Worm (Caenorhabditis elegans) whole organism, L4 larva: ENCODE measurements around the gene sipa-1.

ENCODE experiments used
- F44E2.7 ChIP-seq: fragments of 200-800 bp; sonication (Bioruptor generic); IDR thresholded peaks from 2 replicates; pipeline ENCODE4 v2.1.2; 2022; ENCODE audit warnings: missing genetic modification characterization, missing compliant biosample characterization
- Y75B8A.6 ChIP-seq: fragments of 200-800 bp; sonication (Bioruptor generic); IDR thresholded peaks from 2 replicates; pipeline ENCODE4 v1.3.6; 2022; ENCODE audit warnings: missing genetic modification reagents, missing genetic modification characterization, missing compliant biosample characterization
- aha-1 ChIP-seq: fragments of 150-350 bp; peaks from one replicate; lab custom pipeline; 2014; ENCODE audit warnings: missing biosample characterization, missing genetic modification characterization
- ceh-32 ChIP-seq: sonication (generic microtip); optimal IDR thresholded peaks from 2 replicates; lab custom pipeline; 2016; ENCODE audit warnings: mild to moderate bottlenecking, missing genetic modification characterization, missing compliant biosample characterization; ENCODE audit not compliant: poor library complexity
- ctbp-1 ChIP-seq: fragments of 200-800 bp; sonication (Bioruptor generic); IDR thresholded peaks from 2 replicates; pipeline ENCODE4 v1.3.6; 2022; ENCODE audit warnings: missing genetic modification reagents, missing genetic modification characterization, missing compliant biosample characterization
- daf-12 ChIP-seq: fragments of 150-350 bp; optimal IDR thresholded peaks from 2 replicates; lab custom pipeline; 2014; ENCODE audit warnings: missing biosample characterization, missing genetic modification reagents, missing genetic modification characterization
- daf-16 ChIP-seq, 3 experiments: sonication (generic microtip); optimal IDR thresholded peaks; 2 replicates each; lab custom pipeline; 2016 to 2017; ENCODE audit warnings: missing genetic modification characterization in 3 of 3, missing genetic modification reagents in 3 of 3, mild to moderate bottlenecking in 2 of 3, missing compliant biosample characterization in 2 of 3, missing biosample characterization in 1 of 3, moderate library complexity in 1 of 3
- daf-19 ChIP-seq: fragments of 200-800 bp; sonication (Bioruptor generic); conservative IDR thresholded peaks from 2 replicates; pipeline ENCODE4 v1.3.6; 2022; ENCODE audit warnings: missing genetic modification characterization, missing compliant biosample characterization
- dmd-6 ChIP-seq: fragments of 200-800 bp; sonication (Bioruptor generic); IDR thresholded peaks from 2 replicates; pipeline ENCODE4 v1.3.6; 2022; ENCODE audit warnings: missing genetic modification reagents, missing genetic modification characterization, missing compliant biosample characterization
- dmd-8 ChIP-seq: fragments of 200-800 bp; sonication (Bioruptor generic); IDR thresholded peaks from 2 replicates; pipeline ENCODE4 v1.3.6; 2022; ENCODE audit warnings: missing genetic modification characterization, missing compliant biosample characterization
- duxl-1 ChIP-seq: sonication (generic microtip); optimal IDR thresholded peaks from 2 replicates; lab custom pipeline; 2016; ENCODE audit warnings: mild to moderate bottlenecking, missing genetic modification characterization, moderate library complexity, missing compliant biosample characterization; ENCODE audit not compliant: poor library complexity
- dve-1 ChIP-seq: sonication (generic microtip); optimal IDR thresholded peaks from 2 replicates; lab custom pipeline; 2017; ENCODE audit warnings: antibody characterized with exemption, mild to moderate bottlenecking, missing genetic modification characterization, missing compliant biosample characterization; ENCODE audit not compliant: insufficient read depth
- egl-43 ChIP-seq: fragments of 200-800 bp; sonication (Bioruptor generic); IDR thresholded peaks from 2 replicates; pipeline ENCODE4 v1.3.6; 2022; ENCODE audit warnings: missing genetic modification reagents, missing genetic modification characterization, missing compliant biosample characterization
- fkh-10 ChIP-seq: fragments of 150-350 bp; optimal IDR thresholded peaks from 2 replicates; lab custom pipeline; 2014; ENCODE audit warnings: missing biosample characterization, missing genetic modification reagents, missing genetic modification characterization
- hif-1 ChIP-seq, 2 experiments: sonication (generic microtip); optimal IDR thresholded peaks; 2 replicates each; lab custom pipeline; 2016 to 2017; ENCODE audit warnings: missing compliant biosample characterization in 2 of 2, missing genetic modification characterization in 2 of 2, missing genetic modification reagents in 2 of 2, missing genotype in 2 of 2, mild to moderate bottlenecking in 1 of 2
- hlh-11 ChIP-seq: fragments of 200-800 bp; sonication (Bioruptor generic); optimal IDR thresholded peaks from 2 replicates; lab custom pipeline; 2018; ENCODE audit warnings: mild to moderate bottlenecking, missing genetic modification characterization, missing compliant biosample characterization
- hlh-30 ChIP-seq: sonication (generic microtip); optimal IDR thresholded peaks from 2 replicates; lab custom pipeline; 2017; ENCODE audit warnings: antibody characterized with exemption, mild to moderate bottlenecking, missing genetic modification characterization, missing compliant biosample characterization; ENCODE audit not compliant: insufficient read depth
- hmg-1.1 ChIP-seq: fragments of 200-800 bp; sonication (Bioruptor generic); IDR thresholded peaks from 2 replicates; pipeline ENCODE4 v1.3.6; 2022; ENCODE audit warnings: missing genetic modification reagents, missing genetic modification characterization, missing compliant biosample characterization
- lim-7 ChIP-seq: fragments of 200-800 bp; sonication (Bioruptor generic); IDR thresholded peaks from 2 replicates; pipeline ENCODE4 v1.3.6; 2022; ENCODE audit warnings: missing genetic modification characterization, missing compliant biosample characterization
- lsy-2 ChIP-seq, 2 experiments: fragments of 150-350 bp in 1 of 2; sonication (generic microtip) in 1 of 2; optimal IDR thresholded peaks; 2 replicates each; lab custom pipeline; 2014 to 2017; ENCODE audit warnings: missing biosample characterization in 2 of 2, missing genetic modification characterization in 2 of 2
- madf-9 ChIP-seq: fragments of 200-800 bp; sonication (Bioruptor generic); conservative IDR thresholded peaks from 2 replicates; pipeline ENCODE4 v1.3.6; 2022; ENCODE audit warnings: missing genetic modification reagents, missing genetic modification characterization, missing compliant biosample characterization
- mep-1 ChIP-seq: fragments of 150-350 bp; sonication (generic microtip); optimal IDR thresholded peaks from 3 replicates; lab custom pipeline; 2014; ENCODE audit warnings: missing biosample characterization, missing genetic modification characterization
- mxl-3 ChIP-seq: fragments of 200-800 bp; sonication (Bioruptor generic); optimal IDR thresholded peaks from 2 replicates; lab custom pipeline; 2018; ENCODE audit warnings: mild to moderate bottlenecking, missing genetic modification characterization, missing compliant biosample characterization
- nhr-10 ChIP-seq: fragments of 150-350 bp; optimal IDR thresholded peaks from 2 replicates; lab custom pipeline; 2014; ENCODE audit warnings: missing biosample characterization, missing genetic modification characterization
- nhr-111 ChIP-seq: fragments of 200-800 bp; sonication (Bioruptor generic); optimal IDR thresholded peaks from 2 replicates; lab custom pipeline; 2018; ENCODE audit warnings: mild to moderate bottlenecking, missing genetic modification characterization, missing compliant biosample characterization
- nhr-28 ChIP-seq: fragments of 150-350 bp; optimal IDR thresholded peaks from 2 replicates; lab custom pipeline; 2014; ENCODE audit warnings: missing biosample characterization, missing genetic modification characterization
- nhr-42 ChIP-seq: fragments of 200-800 bp; sonication (Bioruptor generic); IDR thresholded peaks from 2 replicates; pipeline ENCODE4 v1.3.6; 2022; ENCODE audit warnings: missing genetic modification characterization, missing compliant biosample characterization
- nhr-48 ChIP-seq: sonication (generic microtip); optimal IDR thresholded peaks from 2 replicates; lab custom pipeline; 2016; ENCODE audit warnings: mild to moderate bottlenecking, missing genetic modification characterization, missing compliant biosample characterization
- nhr-76 ChIP-seq: fragments of 150-350 bp; optimal IDR thresholded peaks from 2 replicates; lab custom pipeline; 2014; ENCODE audit warnings: missing biosample characterization, missing genetic modification characterization
- nhr-77 ChIP-seq: fragments of 150-350 bp; optimal IDR thresholded peaks from 2 replicates; lab custom pipeline; 2014; ENCODE audit warnings: missing biosample characterization, missing genetic modification characterization
- pha-4 ChIP-seq, 2 experiments: fragments of 150-350 bp in 1 of 2; fragments of 200-800 bp in 1 of 2; sonication (Bioruptor generic) in 1 of 2; IDR thresholded peaks in 1 of 2; optimal IDR thresholded peaks in 1 of 2; 2 replicates each; pipeline versions ENCODE4 v1.3.6 to Lab custom; 2014 to 2022; ENCODE audit warnings: missing genetic modification characterization in 2 of 2, missing genetic modification reagents in 2 of 2, missing biosample characterization in 1 of 2, missing compliant biosample characterization in 1 of 2
- php-3 ChIP-seq: fragments of 200-800 bp; sonication (Bioruptor generic); IDR thresholded peaks from 2 replicates; pipeline ENCODE4 v1.3.6; 2022; ENCODE audit warnings: missing genetic modification reagents, missing genetic modification characterization, missing compliant biosample characterization
- pqm-1 ChIP-seq: sonication (generic microtip); optimal IDR thresholded peaks from 2 replicates; lab custom pipeline; 2017; ENCODE audit warnings: missing biosample characterization, missing genetic modification characterization
- set-16 ChIP-seq: fragments of 200-800 bp; sonication (Bioruptor generic); IDR thresholded peaks from 2 replicates; pipeline ENCODE4 v1.3.6; 2022; ENCODE audit warnings: missing genetic modification reagents, missing genetic modification characterization, missing compliant biosample characterization
- tag-97 ChIP-seq: fragments of 200-800 bp; sonication (Bioruptor generic); IDR thresholded peaks from 2 replicates; pipeline ENCODE4 v1.3.6; 2022; ENCODE audit warnings: missing genetic modification characterization, missing compliant biosample characterization
- tra-1 ChIP-seq: fragments of 200-800 bp; sonication (Bioruptor generic); IDR thresholded peaks from 2 replicates; pipeline ENCODE4 v1.3.6; 2022; ENCODE audit warnings: missing genetic modification reagents, missing genetic modification characterization, missing compliant biosample characterization
- unc-62 ChIP-seq, 3 experiments: fragments of 150-350 bp in 1 of 3; sonication (generic microtip); optimal IDR thresholded peaks in 2 of 3; peaks in 1 of 3; 1 replicate in 1 of 3; 2 replicates in 2 of 3; lab custom pipeline; 2014 to 2017; ENCODE audit warnings: missing biosample characterization in 3 of 3, missing genetic modification characterization in 3 of 3, missing genetic modification reagents in 3 of 3, missing genotype in 1 of 3
- vab-7 ChIP-seq: fragments of 200-800 bp; sonication (Bioruptor generic); IDR thresholded peaks from 2 replicates; pipeline ENCODE4 v1.3.6; 2022; ENCODE audit warnings: missing genetic modification reagents, missing genetic modification characterization, missing compliant biosample characterization
- zfp-2 ChIP-seq: sonication (generic microtip); optimal IDR thresholded peaks from 2 replicates; lab custom pipeline; 2016; ENCODE audit warnings: mild to moderate bottlenecking, missing genetic modification characterization, missing compliant biosample characterization

Gene sipa-1

ce11 chrV:11629222-11630026 is 7.7 kb downstream of the sipa-1 start, which contains the start of gene F35B12.10:
TSS of gene F35B12.10 (minus strand) at chrV:11629272.
- TF ChIP-seq hlh-11 (tag; lab: Kevin White, UChicago): peak; percentile 83
- 0 out of 2 replicates have a peak, but pooled peaks have one; percentile 36 for TF ChIP-seq tra-1 (GFP tag; lab: Robert Waterston, UW)
- TF ChIP-seq nhr-28: peak; percentile 65
- TF ChIP-seq mxl-3 (GFP tag; lab: Kevin White, UChicago): peak; percentile 55
- peak; percentile 82 for TF ChIP-seq dmd-6 (GFP tag; lab: Robert Waterston, UW)
- TF ChIP-seq nhr-77 (tag; lab: Kevin White, UChicago): peak; percentile 34
- 0 out of 2 replicates have a peak, but pooled peaks have one; percentile 14 for TF ChIP-seq egl-43 (GFP tag; lab: Robert Waterston, UW)
- TF ChIP-seq ctbp-1 (GFP tag; lab: Robert Waterston, UW): 0 out of 2 replicates have a peak, but pooled peaks have one; percentile 18
- TF ChIP-seq pqm-1 (tag; lab: Kevin White, UChicago): peak; percentile 59
- TF ChIP-seq nhr-111 (GFP tag; lab: Kevin White, UChicago): no peak
- no peak for TF ChIP-seq F44E2.7 (GFP tag; lab: Robert Waterston, UW)
- no peak for TF ChIP-seq tag-97
- TF ChIP-seq daf-16 (GFP tag; optimal IDR thresholded peaks at IDR 0.05; lab: Kevin White, UChicago): peak in 1 of 2 experiments; percentile 2
- peak; percentile 62 for TF ChIP-seq daf-16 (tag; optimal IDR thresholded peaks at IDR 0.05; lab: Kevin White, UChicago)
- TF ChIP-seq php-3 (GFP tag; lab: Robert Waterston, UW): peak; percentile 45; the same call in 1 of the 2 replicates
- peak; percentile 27 for TF ChIP-seq nhr-48 (tag; lab: Kevin White, UChicago)
- no peak for TF ChIP-seq zfp-2 (tag; lab: Kevin White, UChicago)
- no peak for TF ChIP-seq lim-7 (GFP tag; lab: Robert Waterston, UW)
- TF ChIP-seq dve-1 (tag; lab: Kevin White, UChicago): peak; percentile 47
- TF ChIP-seq nhr-42 (GFP tag; lab: Robert Waterston, UW): no peak
- TF ChIP-seq hif-1 (tag; optimal IDR thresholded peaks at IDR 0.05; lab: Kevin White, UChicago): peak in 1 of 2 experiments; percentile 27
- TF ChIP-seq mep-1 (tag; lab: Kevin White, UChicago): peak; percentile 24
- TF ChIP-seq pha-4 (GFP tag; IDR thresholded peaks at IDR 0.05; lab: Robert Waterston, UW): no peak
- no peak for TF ChIP-seq pha-4 (tag; optimal IDR thresholded peaks at IDR 0.05; lab: Kevin White, UChicago)

- TF ChIP-seq madf-9 (GFP tag; lab: Robert Waterston, UW): no peak
- TF ChIP-seq daf-16 (GFP tag; optimal IDR thresholded peaks at IDR 0.05; lab: Kevin White, UChicago): no peak
- TF ChIP-seq daf-16 (tag; optimal IDR thresholded peaks at IDR 0.05; lab: Kevin White, UChicago): peak; percentile 73
- TF ChIP-seq aha-1: peak; percentile 41
- peak; percentile 56 for TF ChIP-seq dve-1 (tag; lab: Kevin White, UChicago)
- TF ChIP-seq nhr-76 (tag; lab: Kevin White, UChicago): no peak
- TF ChIP-seq nhr-28: peak; percentile 6
- TF ChIP-seq php-3 (GFP tag; lab: Robert Waterston, UW): 0 out of 2 replicates have a peak, but pooled peaks have one; percentile 18
- TF ChIP-seq ceh-32 (tag; lab: Kevin White, UChicago): no peak
- no peak for TF ChIP-seq set-16
- TF ChIP-seq, all 104 proteins: peak for 5
Observed at ce11 chrV:11627837-11628236, 9.3 kb downstream of the sipa-1 start.

ce11 chrV:11624954-11625353 is 12.1 kb downstream of the sipa-1 start:
- TF ChIP-seq duxl-1 (tag; lab: Kevin White, UChicago) (no peak), lim-7 (GFP tag; lab: Robert Waterston, UW) (no peak), unc-62 (GFP tag; optimal IDR thresholded peaks at IDR 0.05 in 1 of 2; lab: Kevin White, UChicago) (peak in 1 of 2 experiments; percentile 31), unc-62 (tag; optimal IDR thresholded peaks at IDR 0.05; lab: Kevin White, UChicago) (no peak), hlh-11 (tag; lab: Kevin White, UChicago) (no peak)

- TF ChIP-seq Y75B8A.6 (GFP tag; lab: Robert Waterston, UW) (no peak), duxl-1 (tag; lab: Kevin White, UChicago) (no peak), unc-62 (GFP tag; optimal IDR thresholded peaks at IDR 0.05 in 1 of 2; lab: Kevin White, UChicago) (peak in 1 of 2 experiments; percentile 99), unc-62 (tag; optimal IDR thresholded peaks at IDR 0.05; lab: Kevin White, UChicago) (no peak), nhr-10 (no peak), daf-12 (no peak), lim-7 (GFP tag; lab: Robert Waterston, UW) (no peak), daf-19 (GFP tag; lab: Robert Waterston, UW) (no peak), tag-97 (no peak), nhr-42 (GFP tag; lab: Robert Waterston, UW) (no peak), fkh-10 (GFP tag; lab: Kevin White, UChicago) (no peak), lsy-2 (tag; optimal IDR thresholded peaks at IDR 0.05; lab: Kevin White, UChicago) (peak in 1 of 2 experiments; percentile 17), hlh-30 (tag; lab: Kevin White, UChicago) (peak; percentile 1), vab-7 (GFP tag; lab: Robert Waterston, UW) (no peak), hmg-1.1 (GFP tag; lab: Robert Waterston, UW) (0 out of 2 replicates have a peak, but pooled peaks have one; percentile 23), dmd-8 (GFP tag; lab: Robert Waterston, UW) (no peak)
Observed at ce11 chrV:11621276-11621675, 15.8 kb downstream of the sipa-1 start.
